Fruit fly (Drosophila melanogaster): Measurements from ENCODE around the gene Gr93c.

Gene Gr93c

DNA sequence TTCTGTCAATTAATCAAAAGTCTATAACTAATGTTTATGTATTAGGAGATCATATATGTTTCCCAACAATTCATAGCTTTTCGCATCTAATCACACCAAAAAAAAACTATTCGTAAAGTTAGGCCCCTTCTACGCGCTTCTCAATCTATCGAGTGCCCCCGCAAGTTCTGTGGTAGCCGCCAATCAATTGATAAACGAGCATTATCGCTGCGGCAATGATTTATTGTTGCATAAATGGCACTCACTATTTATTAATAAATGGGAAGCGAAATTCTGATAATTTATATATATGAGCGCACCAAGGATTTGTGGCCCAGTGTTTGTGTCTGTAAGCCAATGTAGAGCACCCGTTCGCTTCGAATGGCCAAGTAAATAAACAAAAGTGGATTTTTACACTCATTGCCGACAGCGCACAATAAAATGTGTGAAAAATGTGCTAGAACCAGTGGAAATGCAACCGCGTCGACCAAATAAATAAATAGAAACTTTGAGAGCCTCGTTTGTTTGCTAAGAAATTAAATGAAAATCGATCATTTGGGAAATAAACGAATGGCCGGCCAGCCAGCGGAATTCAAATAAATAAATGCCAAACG lies 26.4 kb upstream of the Gr93c start:
- no peak for TF ChIP-seq CG17801 (GFP tag; optimal IDR thresholded peaks at IDR 0.05; ENCODE audit: partially characterized antibody)

DNA sequence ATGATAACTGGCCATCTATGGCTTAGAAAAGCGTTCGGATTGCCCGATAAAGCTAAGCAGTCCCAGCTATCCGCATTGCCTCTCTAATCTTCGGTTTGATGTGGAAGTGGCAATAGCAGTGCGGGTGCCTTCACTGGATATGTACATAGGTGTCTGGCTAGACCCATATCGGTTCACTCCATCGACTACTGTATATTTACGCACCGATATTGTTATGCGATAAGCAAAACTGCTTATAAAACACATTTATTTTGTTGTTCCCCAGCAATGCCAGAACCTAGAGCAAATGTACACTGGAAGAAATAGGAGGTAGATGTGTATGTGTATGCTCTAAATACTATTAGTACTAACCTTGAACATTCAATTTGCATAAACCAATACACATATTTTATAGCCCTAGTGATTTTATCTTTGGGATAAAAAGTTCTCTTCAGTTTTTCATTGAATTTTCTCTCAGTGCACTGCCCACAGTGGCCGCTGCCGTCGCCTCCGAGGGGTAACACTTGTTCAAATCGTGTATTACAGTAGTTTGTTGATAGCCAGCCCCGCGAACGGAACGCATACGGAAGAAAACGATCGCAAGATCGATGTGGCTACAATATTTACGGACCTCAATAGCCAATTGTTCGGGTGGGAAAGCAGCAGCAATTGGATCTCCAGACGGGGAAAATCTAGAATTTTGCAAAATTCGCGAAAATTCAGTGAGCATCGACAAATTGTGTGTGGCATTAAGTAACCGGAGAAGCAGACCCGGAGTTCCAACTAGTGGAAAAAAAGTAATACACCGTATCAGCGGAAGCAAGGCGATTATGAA lies 25.3 kb upstream of the Gr93c start, which contains the start of gene CG31431:
TSS of gene CG31431 (plus strand) at position 524 of the 814 bp plus-strand sequence.
- TF ChIP-seq CG17801 (GFP tag; optimal IDR thresholded peaks at IDR 0.05; ENCODE audit: partially characterized antibody), result peak; percentile 97

DNA sequence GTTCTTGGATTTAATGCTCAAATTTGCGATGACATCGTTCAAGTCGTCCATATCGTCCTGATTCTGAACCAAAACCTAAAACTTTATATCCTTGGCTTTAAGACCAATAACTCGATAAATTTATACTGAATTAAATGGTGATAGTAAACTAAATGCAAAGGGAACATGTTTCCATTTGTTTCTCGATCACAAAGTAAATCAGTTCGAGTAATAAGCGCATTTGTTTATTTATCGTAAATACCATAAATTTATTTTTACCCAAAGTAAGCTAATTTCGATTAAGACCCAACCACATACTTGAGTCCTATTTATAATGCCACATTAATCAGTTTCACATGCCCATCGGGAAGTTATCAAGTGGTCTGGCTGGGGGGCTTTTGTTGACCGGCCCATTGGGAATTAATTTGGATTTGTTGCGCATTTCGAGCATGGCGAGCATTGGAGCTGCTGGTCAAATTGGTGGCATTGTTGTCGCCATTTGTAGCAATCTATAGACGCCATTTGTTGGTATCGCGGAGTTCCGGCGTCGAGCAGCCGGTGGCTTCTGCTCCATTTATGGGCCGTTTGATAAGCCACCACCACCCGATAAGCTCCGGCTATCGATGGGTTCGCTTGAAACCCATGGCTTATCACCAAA lies 24.5 kb upstream of the Gr93c start, which contains the start of gene CG31174:
TSS of gene CG31174 (minus strand) at position 51 of the 637 bp plus-strand sequence.
- TF ChIP-seq CG17801 (GFP tag; optimal IDR thresholded peaks at IDR 0.05; ENCODE audit: partially characterized antibody), result no peak

- no peak for TF ChIP-seq CG17801 (GFP tag; optimal IDR thresholded peaks at IDR 0.05; ENCODE audit: partially characterized antibody)
Observed at dm6 chr3R:21867819-21868218, 22.8 kb upstream of the Gr93c start, which contains the start of the genes CG6569 and Cby. TSS of gene CG6569 (minus strand) at chr3R:21867919. TSS of gene Cby (plus strand) at chr3R:21868003.

DNA sequence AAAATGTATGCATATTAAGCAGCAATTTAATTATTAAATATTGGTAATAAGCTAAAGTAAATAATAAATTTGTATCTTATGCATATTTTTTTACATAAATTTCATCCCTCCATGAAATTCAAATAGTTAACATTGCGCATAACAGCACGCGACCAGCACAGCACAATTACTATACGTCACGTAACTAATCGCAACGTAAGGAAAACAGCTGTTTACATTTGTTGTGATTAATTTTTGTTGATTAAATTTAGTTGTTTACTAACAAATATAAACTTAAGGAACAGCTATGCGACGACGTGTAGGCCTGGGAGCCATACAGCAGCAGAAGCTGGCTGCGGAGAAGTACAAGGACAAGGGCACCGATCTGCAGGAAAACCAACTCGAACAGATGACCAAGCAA lies 19.9 kb upstream of the Gr93c start, which contains the start of gene lsn:
TSS of gene lsn (plus strand) at position 177 of the 400 bp plus-strand sequence.
- TF ChIP-seq CG17801 (GFP tag; optimal IDR thresholded peaks at IDR 0.05; ENCODE audit: partially characterized antibody), result no peak

DNA sequence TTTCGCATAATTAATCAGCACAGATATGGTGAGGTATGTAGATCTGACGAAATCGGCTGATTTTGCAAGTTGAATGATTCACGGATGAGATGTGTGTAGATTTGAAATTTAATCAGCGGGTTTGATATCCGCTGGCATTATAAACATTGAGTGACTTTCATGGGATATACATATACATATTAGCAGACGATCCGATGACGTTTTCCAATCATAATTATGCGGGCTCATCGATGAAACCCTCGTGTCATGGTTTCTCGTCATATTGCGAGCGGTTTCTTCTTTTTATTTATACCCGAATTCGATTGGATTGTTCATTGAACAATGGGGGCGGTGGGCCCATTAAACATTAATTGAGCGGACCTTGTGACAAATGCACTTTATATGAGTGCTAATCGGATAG lies 19.4 kb upstream of the Gr93c start:
- no peak for TF ChIP-seq CG17801 (GFP tag; optimal IDR thresholded peaks at IDR 0.05; ENCODE audit: partially characterized antibody)

- TF ChIP-seq CG17801 (GFP tag; optimal IDR thresholded peaks at IDR 0.05; ENCODE audit: partially characterized antibody), result no peak
Observed at dm6 chr3R:21863817-21864384, 18.8 kb upstream of the Gr93c start.

DNA sequence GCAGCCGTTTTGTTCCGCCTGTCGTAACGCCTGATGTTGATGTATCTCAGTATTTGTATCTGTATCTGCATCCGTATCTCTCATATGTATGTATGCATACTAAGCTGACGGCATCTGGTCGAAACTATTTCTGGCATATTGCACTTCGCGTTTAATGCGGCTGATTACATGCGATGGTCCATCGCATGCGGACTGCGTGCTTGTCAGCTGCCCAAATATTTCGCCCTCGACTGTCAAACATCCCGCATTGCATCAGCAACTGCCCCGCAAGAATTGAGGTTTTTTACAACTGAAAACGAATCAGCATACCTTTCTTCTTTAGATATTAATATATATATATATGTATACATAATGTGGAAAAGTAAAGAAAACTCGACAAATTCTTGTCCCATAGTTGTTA lies 17.8 kb upstream of the Gr93c start:
- no peak for TF ChIP-seq CG17801 (GFP tag; optimal IDR thresholded peaks at IDR 0.05; ENCODE audit: partially characterized antibody)

DNA sequence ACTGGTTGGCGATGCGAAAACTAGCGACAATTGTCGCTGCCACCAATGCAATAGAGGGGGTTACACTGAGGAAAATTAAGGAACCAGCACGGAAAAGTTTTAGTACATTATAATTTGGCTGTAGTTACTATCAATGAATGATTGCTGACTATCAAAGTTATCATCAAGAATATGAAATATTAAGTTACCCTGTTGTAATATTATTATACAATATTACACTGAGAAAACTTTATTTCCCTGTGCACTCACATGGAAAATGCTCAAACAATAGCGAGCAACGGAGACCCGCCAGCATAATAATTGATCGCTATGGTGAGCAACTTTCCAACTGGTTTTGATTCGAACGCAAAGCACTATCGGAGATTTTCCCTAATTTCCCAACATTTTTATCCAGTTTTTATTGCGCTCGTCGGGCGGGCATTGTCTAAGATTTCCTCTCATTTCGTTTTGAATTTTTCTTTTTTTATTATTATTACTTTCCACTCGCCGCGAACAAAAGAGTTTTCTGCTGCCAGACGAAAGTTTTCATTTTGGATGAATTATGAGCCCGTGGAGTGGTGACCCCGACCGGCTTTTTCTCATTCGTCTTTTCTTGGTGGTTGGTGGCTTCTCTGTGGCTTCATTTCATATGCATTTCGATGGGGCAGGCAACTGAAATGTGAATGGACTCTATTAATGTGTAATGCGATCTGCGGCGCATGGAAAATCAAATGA lies 17.2 kb upstream of the Gr93c start:
- TF ChIP-seq CG17801 (GFP tag; optimal IDR thresholded peaks at IDR 0.05; ENCODE audit: partially characterized antibody), result no peak

DNA sequence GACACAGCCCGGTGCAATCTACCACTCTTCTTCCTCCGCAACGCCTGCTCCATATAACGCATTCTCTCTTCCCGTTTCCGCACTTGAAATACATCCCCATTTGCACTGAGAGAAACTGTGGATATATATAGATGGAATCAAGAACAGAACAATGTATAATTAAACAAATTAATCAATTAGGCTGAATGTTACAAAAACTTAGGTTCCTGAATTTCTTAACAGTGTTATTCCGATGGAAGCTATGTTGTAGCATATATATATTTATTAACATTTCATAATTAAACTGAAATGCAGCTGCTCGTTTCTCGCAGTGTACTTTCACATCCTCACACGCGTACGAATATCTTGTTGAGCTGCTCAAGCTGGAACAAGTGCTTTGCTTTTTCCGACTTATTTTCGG lies 14.4 kb upstream of the Gr93c start:
- no peak for TF ChIP-seq CG17801 (GFP tag; optimal IDR thresholded peaks at IDR 0.05; ENCODE audit: partially characterized antibody)

DNA sequence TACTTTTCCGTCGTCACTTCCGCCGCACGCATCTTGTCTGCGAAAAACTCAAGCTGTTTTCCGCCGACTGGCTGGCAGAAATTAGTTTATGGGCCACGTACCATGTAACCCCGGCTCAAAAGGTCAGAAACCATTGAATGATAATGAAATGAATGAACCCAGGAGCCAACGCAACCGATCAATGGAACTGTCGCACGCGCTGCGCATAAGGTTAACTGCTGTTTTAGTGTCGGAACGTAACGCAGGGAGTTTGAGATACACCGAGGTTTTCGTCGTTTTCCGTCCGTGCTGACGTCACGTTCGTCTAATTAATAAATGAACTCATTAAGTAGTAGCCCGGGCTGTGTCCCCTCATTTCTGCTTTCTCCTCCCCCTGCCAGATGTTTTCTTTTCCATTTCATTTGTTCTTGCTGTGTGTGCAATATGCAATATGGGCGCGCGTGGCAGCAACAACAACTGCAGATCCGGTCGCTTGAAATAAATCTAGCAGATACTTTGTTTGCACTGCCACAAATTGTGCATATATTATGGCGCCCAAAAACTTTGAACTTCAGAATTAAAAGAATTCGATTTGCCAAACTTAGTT lies 13.3 kb upstream of the Gr93c start:
- TF ChIP-seq CG17801 (GFP tag; optimal IDR thresholded peaks at IDR 0.05; ENCODE audit: partially characterized antibody), result no peak

DNA sequence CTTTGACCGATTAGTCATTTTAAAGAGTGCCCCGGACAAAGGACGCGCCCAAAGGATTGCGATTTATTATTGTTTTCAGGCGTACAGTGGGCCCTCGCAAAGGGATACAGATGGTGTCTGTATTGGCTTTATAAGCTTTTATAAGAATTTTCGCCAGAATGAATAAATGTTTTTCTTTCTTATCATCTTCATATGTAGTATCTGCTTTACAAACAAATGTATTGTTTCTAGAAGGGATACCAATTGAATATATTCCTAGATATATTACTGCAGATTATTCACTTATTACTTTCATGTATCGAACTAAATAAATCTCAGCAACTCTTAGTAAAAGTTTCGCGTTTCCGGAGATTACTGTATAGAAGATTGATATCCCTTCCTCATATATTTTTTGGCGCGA lies 12.4 kb upstream of the Gr93c start:
- no peak for TF ChIP-seq CG17801 (GFP tag; optimal IDR thresholded peaks at IDR 0.05; ENCODE audit: partially characterized antibody)

DNA sequence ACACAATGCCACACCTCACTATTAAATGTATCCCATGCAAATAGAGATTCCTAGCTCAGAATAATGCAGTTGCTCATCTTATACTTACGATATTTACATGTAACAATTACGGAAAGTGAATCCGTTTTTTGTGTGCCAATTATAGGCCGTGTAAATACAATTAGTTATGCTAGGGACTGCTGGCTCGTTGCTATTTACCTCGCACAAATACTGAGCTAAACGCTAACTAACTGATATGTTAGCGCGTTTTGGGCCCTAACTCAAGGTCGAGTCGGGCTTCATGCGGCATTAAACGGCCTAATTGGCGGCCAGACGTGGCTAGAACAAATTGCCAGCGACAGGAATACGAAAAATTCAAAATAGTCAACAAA lies 11.8 kb upstream of the Gr93c start:
- no peak for TF ChIP-seq CG17801 (GFP tag; optimal IDR thresholded peaks at IDR 0.05; ENCODE audit: partially characterized antibody)

DNA sequence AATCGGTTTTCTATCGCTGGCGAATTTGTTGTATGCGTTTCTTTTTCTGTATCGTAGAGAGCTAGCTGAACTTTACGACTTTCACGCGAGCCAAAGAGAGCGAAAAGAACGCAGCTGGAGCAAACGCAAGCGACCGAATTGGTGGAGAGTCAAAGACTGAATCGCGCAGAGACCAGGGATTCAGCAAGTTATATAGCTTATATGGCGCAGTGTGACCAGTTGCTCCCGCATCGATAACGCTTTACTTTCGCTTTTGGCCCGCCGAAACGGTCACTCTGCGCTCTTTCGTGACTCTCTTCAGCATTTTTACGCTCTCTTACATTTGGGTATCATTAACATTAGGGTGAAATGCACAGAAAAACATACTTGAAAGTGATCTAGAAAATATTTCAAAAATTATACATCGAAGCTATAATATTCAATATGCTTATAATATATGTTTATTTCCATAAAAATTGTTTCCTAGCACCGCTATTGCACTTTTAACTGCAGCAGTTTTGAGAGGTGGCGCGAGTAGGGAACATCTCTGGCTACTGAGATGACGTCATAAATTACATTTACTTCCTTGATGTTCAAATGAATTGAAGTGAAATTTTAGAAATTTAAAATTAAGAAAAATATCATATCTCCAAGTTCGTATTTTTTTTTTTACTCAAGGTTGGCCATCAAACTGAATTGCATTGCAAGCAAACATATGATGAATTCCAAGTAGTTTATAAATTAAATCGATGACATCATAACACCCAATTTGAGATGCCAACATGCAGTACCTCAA lies 11.2 kb upstream of the Gr93c start, which contains the start of gene glec:
TSS of gene glec (minus strand) at position 169 of the 775 bp plus-strand sequence.
- peak; percentile 3 for TF ChIP-seq CG17801 (GFP tag; optimal IDR thresholded peaks at IDR 0.05; ENCODE audit: partially characterized antibody)
